Fruit fly (Drosophila melanogaster) whole organism, embryonic: Measurements from ENCODE around the gene mus201.

Experiments used
- Awh ChIP-seq: fragments of 200-800 bp; sonication (Bioruptor generic); IDR thresholded peaks from 2 replicates; pipeline ENCODE4, ENCODE4 v1.3.6; 2022; ENCODE audit warnings: missing biosample characterization, missing genetic modification characterization
- CG12391 ChIP-seq: fragments of 200-800 bp; sonication (Bioruptor generic); optimal IDR thresholded peaks from 3 replicates; lab custom pipeline; 2018; ENCODE audit warnings: missing biosample characterization, mild to moderate bottlenecking, missing genetic modification characterization, moderate library complexity
- CG13424 ChIP-seq: fragments of 200-800 bp; sonication (Bioruptor generic); optimal IDR thresholded peaks from 2 replicates; lab custom pipeline; 2019; ENCODE audit warnings: missing biosample characterization, mild to moderate bottlenecking, missing genetic modification characterization, moderate library complexity
- CG14441 ChIP-seq: fragments of 200-800 bp; sonication (Bioruptor generic); IDR thresholded peaks from 2 replicates; pipeline ENCODE4 v1.3.6; 2022; ENCODE audit warnings: missing biosample characterization, missing genetic modification characterization
- CG1529 ChIP-seq: fragments of 200-800 bp; sonication (Bioruptor generic); optimal IDR thresholded peaks from 3 replicates; lab custom pipeline; 2018; ENCODE audit warnings: missing biosample characterization, missing genetic modification characterization
- CG15479 ChIP-seq: fragments of 200-800 bp; sonication (Bioruptor generic); optimal IDR thresholded peaks from 3 replicates; lab custom pipeline; 2019; ENCODE audit warnings: missing biosample characterization, mild to moderate bottlenecking, missing genetic modification characterization, moderate library complexity
- CG1602 ChIP-seq: fragments of 200-800 bp; sonication (Bioruptor generic); optimal IDR thresholded peaks from 3 replicates; lab custom pipeline; 2016; ENCODE audit warnings: missing biosample characterization, missing genetic modification characterization
- CG17186 ChIP-seq: fragments of 200-800 bp; sonication (Bioruptor generic); optimal IDR thresholded peaks from 3 replicates; lab custom pipeline; 2017; ENCODE audit warnings: missing biosample characterization, missing genetic modification reagents, missing genetic modification characterization
- CG18011 ChIP-seq: fragments of 200-800 bp; sonication (Bioruptor generic); optimal IDR thresholded peaks from 2 replicates; lab custom pipeline; 2017; ENCODE audit warnings: missing biosample characterization, missing genetic modification characterization, mild to moderate bottlenecking, moderate library complexity, missing genotype
- CG2712 ChIP-seq: fragments of 200-800 bp; optimal IDR thresholded peaks from 3 replicates; lab custom pipeline; 2019; ENCODE audit warnings: missing biosample characterization, mild to moderate bottlenecking, missing genetic modification characterization, moderate library complexity
- CG3847 ChIP-seq: fragments of 200-800 bp; sonication (Bioruptor generic); IDR thresholded peaks from 2 replicates; pipeline ENCODE4 v1.3.6; 2022; ENCODE audit warnings: missing biosample characterization, missing genetic modification characterization
- CG8944 ChIP-seq: fragments of 200-800 bp; sonication (Bioruptor generic); optimal IDR thresholded peaks from 3 replicates; lab custom pipeline; 2016; ENCODE audit warnings: missing biosample characterization, missing genetic modification characterization
- CG9437 ChIP-seq: fragments of 200-800 bp; sonication (Bioruptor generic); optimal IDR thresholded peaks from 2 replicates; lab custom pipeline; 2018; ENCODE audit warnings: missing biosample characterization, mild to moderate bottlenecking, missing genetic modification characterization
- Dip3 ChIP-seq: fragments of 200-800 bp; sonication (Bioruptor generic); optimal IDR thresholded peaks from 3 replicates; lab custom pipeline; 2016; ENCODE audit warnings: missing biosample characterization, missing genetic modification characterization
- E2f1 ChIP-seq: fragments of 200-800 bp; sonication (Bioruptor generic); IDR thresholded peaks from 2 replicates; pipeline ENCODE4 v1.3.6; 2022; ENCODE audit warnings: missing biosample characterization, missing genetic modification characterization
- Gsc ChIP-seq: fragments of 200-800 bp; sonication (Bioruptor generic); IDR thresholded peaks from 2 replicates; pipeline ENCODE4 v1.3.6; 2022; ENCODE audit warnings: missing biosample characterization, missing genetic modification characterization
- HHEX ChIP-seq: fragments of 200-800 bp; sonication (Bioruptor generic); optimal IDR thresholded peaks from 3 replicates; lab custom pipeline; 2017; ENCODE audit warnings: missing biosample characterization, mild to moderate bottlenecking, missing genetic modification characterization, missing genetic modification reagents
- MBD-R2 ChIP-seq: fragments of 200-800 bp; sonication (Bioruptor generic); IDR thresholded peaks from 2 replicates; pipeline ENCODE4 v1.3.6; 2022; ENCODE audit warnings: missing biosample characterization, missing genetic modification characterization
- NFAT ChIP-seq: fragments of 200-800 bp; sonication (Bioruptor generic); IDR thresholded peaks from 2 replicates; pipeline ENCODE4 v1.3.6; 2022; ENCODE audit warnings: missing biosample characterization, missing genetic modification characterization
- Neu2 ChIP-seq: fragments of 200-800 bp; sonication (Bioruptor generic); optimal IDR thresholded peaks from 3 replicates; lab custom pipeline; 2016; ENCODE audit warnings: missing biosample characterization, missing genetic modification characterization, borderline replicate concordance
- Stat92E ChIP-seq, 3 experiments: fragments of >200 bp in 2 of 3; fragments of 200-800 bp in 1 of 3; sonication (Bioruptor generic) in 1 of 3; optimal IDR thresholded peaks; 2 replicates each; lab custom pipeline; 2017 to 2019; ENCODE audit warnings: missing biosample characterization in 3 of 3, missing genetic modification characterization in 3 of 3, mild to moderate bottlenecking in 1 of 3, moderate library complexity in 1 of 3
- Vsx1 ChIP-seq: fragments of 200-800 bp; sonication (Bioruptor generic); optimal IDR thresholded peaks from 2 replicates; lab custom pipeline; 2017; ENCODE audit warnings: missing biosample characterization, mild to moderate bottlenecking, missing genetic modification characterization, missing genetic modification reagents
- Xbp1 ChIP-seq: fragments of 200-800 bp; sonication (Bioruptor generic); optimal IDR thresholded peaks from 3 replicates; lab custom pipeline; 2016; ENCODE audit warnings: missing biosample characterization, mild to moderate bottlenecking, missing genetic modification characterization
- chm ChIP-seq: fragments of 200-800 bp; sonication (Bioruptor generic); IDR thresholded peaks from 2 replicates; pipeline ENCODE4 v1.3.6; 2022; ENCODE audit warnings: missing biosample characterization, missing genetic modification characterization
- chn ChIP-seq: fragments of 200-800 bp; sonication (Bioruptor generic); optimal IDR thresholded peaks from 2 replicates; lab custom pipeline; 2016; ENCODE audit warnings: missing biosample characterization, missing genetic modification characterization
- ci ChIP-seq: fragments of 200-800 bp; sonication (Bioruptor generic); IDR thresholded peaks from 3 replicates; pipeline ENCODE4 v1.3.6; 2022; ENCODE audit warnings: missing biosample characterization, missing genetic modification characterization
- da ChIP-seq: fragments of 200-800 bp; sonication (Bioruptor generic); optimal IDR thresholded peaks from 2 replicates; lab custom pipeline; 2016; ENCODE audit warnings: missing biosample characterization, missing genetic modification characterization
- eve ChIP-seq, 2 experiments: fragments of >200 bp; optimal IDR thresholded peaks; 2 replicates each; lab custom pipeline; 2017; ENCODE audit warnings: missing biosample characterization in 2 of 2, missing genetic modification characterization in 2 of 2
- fd3F ChIP-seq: fragments of 200-800 bp; sonication (Bioruptor generic); optimal IDR thresholded peaks from 2 replicates; lab custom pipeline; 2018; ENCODE audit warnings: missing biosample characterization, mild to moderate bottlenecking, missing genetic modification characterization, moderate library complexity
- hkb ChIP-seq, 2 experiments: fragments of 200-800 bp in 1 of 2; fragments of >200 bp in 1 of 2; sonication (Bioruptor generic) in 1 of 2; IDR thresholded peaks in 1 of 2; optimal IDR thresholded peaks in 1 of 2; 2 replicates each; pipeline versions ENCODE4 v1.3.6 to Lab custom; 2017 to 2022; ENCODE audit warnings: missing biosample characterization in 1 of 2, missing genetic modification characterization in 1 of 2
- kay ChIP-seq: fragments of 200-800 bp; sonication (Bioruptor generic); optimal IDR thresholded peaks from 2 replicates; lab custom pipeline; 2016; ENCODE audit warnings: missing biosample characterization, missing genetic modification characterization
- lov ChIP-seq, 2 experiments: fragments of 200-800 bp in 1 of 2; fragments of >200 bp in 1 of 2; sonication (Bioruptor generic) in 1 of 2; IDR thresholded peaks in 1 of 2; optimal IDR thresholded peaks in 1 of 2; 2 replicates in 1 of 2; 3 replicates in 1 of 2; pipeline versions ENCODE4 v1.3.6 to Lab custom; 2017 to 2022; ENCODE audit warnings: missing biosample characterization in 1 of 2, missing genetic modification characterization in 1 of 2
- luna ChIP-seq: fragments of 200-800 bp; sonication (Bioruptor generic); optimal IDR thresholded peaks from 2 replicates; lab custom pipeline; 2016; ENCODE audit warnings: missing biosample characterization, missing genetic modification characterization
- mirr ChIP-seq: fragments of 200-800 bp; sonication (Bioruptor generic); optimal IDR thresholded peaks from 3 replicates; lab custom pipeline; 2018; ENCODE audit warnings: missing biosample characterization, mild to moderate bottlenecking, missing genetic modification characterization
- nau ChIP-seq: fragments of 200-800 bp; sonication (Bioruptor generic); optimal IDR thresholded peaks from 3 replicates; lab custom pipeline; 2017; ENCODE audit warnings: missing biosample characterization, mild to moderate bottlenecking, missing genetic modification characterization, missing genetic modification reagents
- nmo ChIP-seq: fragments of 200-800 bp; sonication (Bioruptor generic); optimal IDR thresholded peaks from 2 replicates; lab custom pipeline; 2018; ENCODE audit warnings: missing biosample characterization, mild to moderate bottlenecking, missing genetic modification characterization, moderate library complexity
- otp ChIP-seq: fragments of 200-800 bp; sonication (Bioruptor generic); IDR thresholded peaks from 3 replicates; pipeline ENCODE4, ENCODE4 v1.3.6; 2022; ENCODE audit warnings: missing biosample characterization, missing genetic modification characterization
- pb ChIP-seq: fragments of 200-800 bp; sonication (Bioruptor generic); optimal IDR thresholded peaks from 3 replicates; lab custom pipeline; 2016; ENCODE audit warnings: missing biosample characterization, missing genetic modification characterization
- pho ChIP-seq: fragments of 200-800 bp; sonication (Bioruptor generic); optimal IDR thresholded peaks from 2 replicates; lab custom pipeline; 2016; ENCODE audit warnings: missing biosample characterization, missing genetic modification characterization
- pita ChIP-seq: fragments of 200-800 bp; sonication (Bioruptor generic); optimal IDR thresholded peaks from 2 replicates; lab custom pipeline; 2017; ENCODE audit warnings: missing biosample characterization, mild to moderate bottlenecking, missing genetic modification characterization
- ro ChIP-seq: fragments of 200-800 bp; sonication (Bioruptor generic); IDR thresholded peaks from 2 replicates; pipeline ENCODE4 v1.3.6; 2022; ENCODE audit warnings: missing biosample characterization, missing genetic modification characterization
- sob ChIP-seq: fragments of 200-800 bp; sonication (Bioruptor generic); IDR thresholded peaks from 2 replicates; pipeline ENCODE4 v1.3.6; 2022; ENCODE audit warnings: missing biosample characterization, missing genetic modification characterization
- sr ChIP-seq: fragments of 200-800 bp; sonication (Bioruptor generic); IDR thresholded peaks from 3 replicates; pipeline ENCODE4 v1.3.6; 2022; ENCODE audit warnings: missing biosample characterization, missing genetic modification characterization
- stwl ChIP-seq: fragments of 200-800 bp; sonication (Bioruptor generic); optimal IDR thresholded peaks from 3 replicates; lab custom pipeline; 2018; ENCODE audit warnings: missing biosample characterization, mild to moderate bottlenecking, missing genetic modification characterization, moderate library complexity
- tup ChIP-seq: fragments of 200-800 bp; sonication (Bioruptor generic); optimal IDR thresholded peaks from 2 replicates; lab custom pipeline; 2016; ENCODE audit warnings: missing biosample characterization, mild to moderate bottlenecking, missing genetic modification characterization, moderate library complexity
- zfh1 ChIP-seq: fragments of 200-800 bp; sonication (Bioruptor generic); IDR thresholded peaks from 3 replicates; pipeline ENCODE4 v1.3.6; 2022; ENCODE audit warnings: missing biosample characterization, missing genetic modification characterization

The mus201 gene

DNA sequence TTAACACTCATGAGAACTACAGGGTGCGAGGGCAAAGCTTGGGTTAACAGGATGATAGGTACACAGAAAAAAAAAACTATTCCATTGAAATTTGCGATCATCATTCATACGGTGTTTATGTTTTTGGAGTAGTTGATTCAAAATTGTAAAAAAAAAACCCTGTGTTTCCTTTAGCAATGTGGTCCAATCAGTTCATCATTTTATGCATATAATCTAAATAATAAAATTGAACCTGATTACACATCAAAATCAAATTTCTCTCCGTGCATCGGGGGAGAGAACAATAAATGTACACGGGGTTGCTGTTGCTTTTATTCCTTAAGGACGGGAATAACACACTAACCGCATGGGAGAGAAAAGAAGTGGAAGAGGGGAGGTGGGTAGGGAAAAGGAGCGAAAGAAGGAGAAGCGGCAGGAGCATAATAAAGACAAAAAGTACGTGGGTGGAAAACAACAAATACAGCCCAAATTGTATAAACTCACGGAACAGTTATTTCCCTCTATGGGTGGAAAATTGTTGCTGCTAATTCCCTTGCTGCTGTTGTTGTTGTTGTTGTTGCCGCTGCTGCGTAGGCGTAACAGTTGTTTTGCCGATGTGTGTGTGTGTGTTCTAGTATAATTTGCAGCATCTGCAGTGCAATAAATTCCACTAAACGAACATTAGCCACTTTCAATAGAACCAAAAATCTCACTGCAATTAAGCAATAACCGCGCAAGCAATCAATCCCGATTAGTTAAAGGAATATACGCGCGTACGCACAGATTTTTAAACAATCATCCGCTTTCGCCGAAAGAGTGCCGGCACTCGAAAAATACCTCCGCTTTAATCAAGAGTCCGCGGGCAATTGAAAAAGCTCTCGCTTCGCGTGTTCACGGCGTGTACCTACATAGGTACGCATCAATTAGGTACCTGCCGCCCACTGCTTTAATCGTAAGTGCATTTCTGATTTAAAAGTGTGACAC, 25.5 kb downstream of the mus201 start, which contains the start of gene Agpat2 (continued):
- peak; percentile 42; the same call in 1 of the 2 replicates for TF ChIP-seq MBD-R2 (GFP tag; lab: Robert Waterston, UW)
- no peak for TF ChIP-seq CG15479
- peak; percentile 71 for TF ChIP-seq tup (GFP tag; lab: Kevin White, UChicago)
- no peak for TF ChIP-seq lov (optimal IDR thresholded peaks at IDR 0.05; lab: Kevin White, UChicago)
- TF ChIP-seq lov (GFP tag; IDR thresholded peaks at IDR 0.05; lab: Robert Waterston, UW) = 0 out of 3 replicates have a peak, but pooled peaks have one; percentile 38
- TF ChIP-seq pita = no peak
- TF ChIP-seq CG17186 (GFP tag; lab: Kevin White, UChicago) = peak; percentile 30
- peak; percentile 83 for TF ChIP-seq nau (GFP tag; lab: Kevin White, UChicago)
- peak; percentile 83 for TF ChIP-seq HHEX (GFP tag; lab: Kevin White, UChicago)
- peak; percentile 71; the same call in 2 of the 3 replicates for TF ChIP-seq otp (GFP tag; lab: Robert Waterston, UW)
- TF ChIP-seq Dip3 (GFP tag; lab: Kevin White, UChicago) = peak; percentile 71
- peak; percentile 20 for TF ChIP-seq stwl (tag; lab: Kevin White, UChicago)
- peak; percentile 87 for TF ChIP-seq ci (GFP tag; lab: Robert Waterston, UW)
- 0 out of 2 replicates have a peak, but pooled peaks have one; percentile 26 for TF ChIP-seq NFAT (GFP tag; lab: Robert Waterston, UW)
- TF ChIP-seq Gsc (GFP tag; lab: Robert Waterston, UW) = no peak
- peak; percentile 81 for TF ChIP-seq zfh1 (GFP tag; lab: Robert Waterston, UW)
- TF ChIP-seq chn (GFP tag; lab: Kevin White, UChicago) = peak; percentile 77
- peak in 1 of 2 experiments; percentile 95 for TF ChIP-seq eve (GFP tag; optimal IDR thresholded peaks at IDR 0.05; lab: Kevin White, UChicago)
- TF ChIP-seq pb = peak; percentile 32
- TF ChIP-seq pho (GFP tag; lab: Kevin White, UChicago) = peak; percentile 65
- TF ChIP-seq fd3F = peak; percentile 75
- peak; percentile 89 for TF ChIP-seq Xbp1 (GFP tag; lab: Kevin White, UChicago)
- peak; percentile 71 for TF ChIP-seq CG1602 (GFP tag; lab: Kevin White, UChicago)
- TF ChIP-seq sob = peak; percentile 76
- TF ChIP-seq Awh (GFP tag; lab: Robert Waterston, UW) = peak; percentile 51; the same call in 1 of the 2 replicates
- peak; percentile 88 for TF ChIP-seq CG2712
- TF ChIP-seq CG9437 = peak; percentile 61
- TF ChIP-seq luna (GFP tag; lab: Kevin White, UChicago) = no peak
- peak; percentile 88 for TF ChIP-seq CG13424 (tag; lab: Kevin White, UChicago)
- 0 out of 2 replicates have a peak, but pooled peaks have one; percentile 20 for TF ChIP-seq ro (GFP tag; lab: Robert Waterston, UW)
- TF ChIP-seq CG3847 (GFP tag; lab: Robert Waterston, UW) = peak; percentile 65
- peak; percentile 65 for TF ChIP-seq chm (GFP tag; lab: Robert Waterston, UW)
- peak; percentile 48 for TF ChIP-seq Vsx1 (GFP tag; lab: Kevin White, UChicago)
- peak; percentile 62 for TF ChIP-seq kay (GFP tag; lab: Kevin White, UChicago)
- TF ChIP-seq CG18011 = peak; percentile 49
- TF ChIP-seq CG12391 (tag; lab: Kevin White, UChicago) = peak; percentile 90
- TF ChIP-seq hkb (optimal IDR thresholded peaks at IDR 0.05; lab: Kevin White, UChicago) = no peak
- TF ChIP-seq hkb (GFP tag; IDR thresholded peaks at IDR 0.05; lab: Robert Waterston, UW) = peak; percentile 81
- TF ChIP-seq nmo (GFP tag; lab: Kevin White, UChicago) = peak; percentile 87
- peak; percentile 80 for TF ChIP-seq CG1529 (GFP tag; lab: Kevin White, UChicago)
- 0 out of 3 replicates have a peak, but pooled peaks have one; percentile 9 for TF ChIP-seq sr (GFP tag; lab: Robert Waterston, UW)
- peak; percentile 78 for TF ChIP-seq CG8944
- peak; percentile 68 for TF ChIP-seq CG14441
- peak; percentile 30 for TF ChIP-seq da (GFP tag; lab: Kevin White, UChicago)
- TF ChIP-seq mirr (GFP tag; lab: Kevin White, UChicago) = peak; percentile 10
- TF ChIP-seq Neu2 (GFP tag; lab: Kevin White, UChicago) = peak; percentile 41
- TF ChIP-seq E2f1 (GFP tag; lab: Robert Waterston, UW) = peak; percentile 78
- TF ChIP-seq Stat92E (GFP tag; optimal IDR thresholded peaks at IDR 0.05; lab: Kevin White, UChicago) = peak in 2 of 3 experiments; percentile 3 to 52
